Fruit fly (Drosophila melanogaster): ENCODE results near the gene Ets96B.

The Ets96B gene

dm6 chr3R:24787042-24787565 lies 750 bp upstream of the Ets96B start, which contains the start of gene CG5805 (continued):
- peak; percentile 74 for TF ChIP-seq CG9876 (GFP tag; optimal IDR thresholded peaks at IDR 0.05)
- peak; percentile 65 to 87 for TF ChIP-seq dpn (GFP tag; optimal IDR thresholded peaks at IDR 0.05)
- TF ChIP-seq CG8944 (GFP tag; optimal IDR thresholded peaks at IDR 0.05) = peak; percentile 43
- TF ChIP-seq h (optimal IDR thresholded peaks at IDR 0.05) = no peak
- peak; percentile 67 for TF ChIP-seq CG30403 (GFP tag; optimal IDR thresholded peaks at IDR 0.05)

- TF ChIP-seq HmgZ (tag; optimal IDR thresholded peaks at IDR 0.05) (no peak), Blimp-1 (GFP tag; optimal IDR thresholded peaks at IDR 0.05) (peak; percentile 60)
These were observed 2.2 kb downstream of the Ets96B start, which contains the start of gene CG13634 for dm6 chr3R:24790036-24790435. Gene CG13634 (minus strand): TSS chr3R:24790136.

dm6 chr3R:24798595-24798994 lies 10.7 kb downstream of the Ets96B start:
- TF ChIP-seq CG13424 (tag; optimal IDR thresholded peaks at IDR 0.05) (peak; percentile 62), CG10321 (GFP tag; IDR thresholded peaks at IDR 0.05) (no peak), scrt (GFP tag; optimal IDR thresholded peaks at IDR 0.05) (no peak), CG15269 (tag; optimal IDR thresholded peaks at IDR 0.05) (no peak), row (GFP tag; IDR thresholded peaks at IDR 0.05) (peak; percentile 16; the same call in 1 of the 3 replicates), CG6689 (GFP tag; IDR thresholded peaks at IDR 0.05) (peak; percentile 28; the same call in 1 of the 2 replicates), sug (tag; optimal IDR thresholded peaks at IDR 0.05) (peak; percentile 4), CG32767 (GFP tag; IDR thresholded peaks at IDR 0.05) (peak; percentile 57), bsh (GFP tag; optimal IDR thresholded peaks at IDR 0.05) (peak in 1 of 2 experiments; percentile 15), Mad (GFP tag; optimal IDR thresholded peaks at IDR 0.05) (no peak), CG10959 (GFP tag; IDR thresholded peaks at IDR 0.05) (no peak), CG8924 (tag; optimal IDR thresholded peaks at IDR 0.05) (peak; percentile 52), slbo (GFP tag; IDR thresholded peaks at IDR 0.05) (0 out of 2 replicates have a peak, but pooled peaks have one; percentile 12), CG9932 (GFP tag; IDR thresholded peaks at IDR 0.05) (no peak), Ssrp (tag; optimal IDR thresholded peaks at IDR 0.05) (peak; percentile 25), CG12219 (GFP tag; optimal IDR thresholded peaks at IDR 0.05) (no peak), org-1 (GFP tag; optimal IDR thresholded peaks at IDR 0.05) (no peak), Nf-YC (tag; optimal IDR thresholded peaks at IDR 0.05) (peak; percentile 57), CG7556 (GFP tag; optimal IDR thresholded peaks at IDR 0.05) (peak; percentile 47), phol (tag; optimal IDR thresholded peaks at IDR 0.05) (peak; percentile 27), Xbp1 (GFP tag; optimal IDR thresholded peaks at IDR 0.05) (no peak), lmd (GFP tag; IDR thresholded peaks at IDR 0.05) (0 out of 2 replicates have a peak, but pooled peaks have one; percentile 15), mam (GFP tag; optimal IDR thresholded peaks at IDR 0.05) (no peak), CG10267 (tag; optimal IDR thresholded peaks at IDR 0.05) (peak; percentile 29), Kr (GFP tag; optimal IDR thresholded peaks at IDR 0.05) (no peak), CG2712 (tag; optimal IDR thresholded peaks at IDR 0.05) (peak; percentile 57), Oli (tag; optimal IDR thresholded peaks at IDR 0.05) (peak; percentile 4), CG9797 (GFP tag; optimal IDR thresholded peaks at IDR 0.05) (no peak), Ptx1 (GFP tag; IDR thresholded peaks at IDR 0.05) (0 out of 2 replicates have a peak, but pooled peaks have one; percentile 21), CG34224 (GFP tag; IDR thresholded peaks at IDR 0.05; ENCODE audit: partially characterized antibody) (no peak), jumu (GFP tag; optimal IDR thresholded peaks at IDR 0.05) (no peak), hkb (optimal IDR thresholded peaks at IDR 0.05) (no peak), hkb (GFP tag; IDR thresholded peaks at IDR 0.05) (peak; percentile 15; the same call in 1 of the 2 replicates), CG3281 (GFP tag; optimal IDR thresholded peaks at IDR 0.05) (peak; percentile 33), PHDP (tag; optimal IDR thresholded peaks at IDR 0.05) (peak; percentile 68), CoRest (tag; optimal IDR thresholded peaks at IDR 0.05) (peak; percentile 29), Hr51 (GFP tag; optimal IDR thresholded peaks at IDR 0.05) (no peak), gfzf (GFP tag; optimal IDR thresholded peaks at IDR 0.05) (no peak), CG13296 (GFP tag; optimal IDR thresholded peaks at IDR 0.05) (peak; percentile 52), da (GFP tag; optimal IDR thresholded peaks at IDR 0.05) (no peak)
